Worm (Caenorhabditis elegans): ENCODE measurements around the gene memi-3.

Gene memi-3

DNA sequence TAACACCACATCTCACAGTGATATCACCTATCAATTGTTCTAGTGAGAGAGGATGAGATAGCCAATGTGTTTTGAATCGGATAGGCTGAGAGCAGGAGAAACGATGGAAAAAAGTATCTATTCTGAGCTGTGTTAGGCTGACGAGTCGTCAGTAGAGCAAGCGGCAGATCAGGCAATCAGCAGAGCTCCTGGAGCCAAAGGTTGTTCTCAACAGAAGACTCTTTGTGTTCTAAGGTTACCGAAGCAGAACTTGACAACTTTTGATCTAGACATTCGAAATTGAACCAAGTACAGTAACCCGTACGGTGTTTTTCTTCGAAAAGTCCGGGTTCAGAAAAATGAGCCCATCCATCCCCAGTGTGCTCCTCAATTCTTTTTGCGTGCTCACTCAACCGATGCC is 50.4 kb downstream of the memi-3 start:
- TF ChIP-seq npax-4 (tag; optimal IDR thresholded peaks at IDR 0.05): no peak
- TF ChIP-seq ceh-2 (tag; optimal IDR thresholded peaks at IDR 0.05): no peak
- no peak for TF ChIP-seq ahr-1 (tag; optimal IDR thresholded peaks at IDR 0.05)
- TF ChIP-seq ceh-34 (tag; optimal IDR thresholded peaks at IDR 0.05): no peak
- no peak for TF ChIP-seq C08G9.2 (tag; optimal IDR thresholded peaks at IDR 0.05)
- no peak for TF ChIP-seq tbx-7 (tag; optimal IDR thresholded peaks at IDR 0.05)
- TF ChIP-seq pha-2 (tag; optimal IDR thresholded peaks at IDR 0.05): no peak
- TF ChIP-seq ceh-45 (GFP tag; IDR thresholded peaks at IDR 0.05): no peak
- TF ChIP-seq odd-2 (tag; optimal IDR thresholded peaks at IDR 0.05): no peak
- no peak for TF ChIP-seq ceh-6 (GFP tag; optimal IDR thresholded peaks at IDR 0.05)
- no peak for TF ChIP-seq dve-1 (tag; optimal IDR thresholded peaks at IDR 0.05)
- TF ChIP-seq che-1 (tag; optimal IDR thresholded peaks at IDR 0.05): no peak
- TF ChIP-seq hlh-13 (GFP tag; optimal IDR thresholded peaks at IDR 0.05): no peak
- TF ChIP-seq pat-9 (tag; optimal IDR thresholded peaks at IDR 0.05): no peak
- TF ChIP-seq ceh-22 (tag; optimal IDR thresholded peaks at IDR 0.05): no peak

Data from whole organism, late embryonic.